Worm (Caenorhabditis elegans) whole organism, L1 larva: Measurements from ENCODE around the gene K11H3.5.

ENCODE experiments used
- C16A3.4 ChIP-seq: fragments of 150-350 bp; optimal IDR thresholded peaks from 2 replicates; lab custom pipeline; 2014; ENCODE audit warnings: missing biosample characterization, missing genetic modification characterization
- C34B4.2 ChIP-seq: sonication (generic microtip); optimal IDR thresholded peaks from 2 replicates; lab custom pipeline; 2017; ENCODE audit warnings: mild to moderate bottlenecking, missing genetic modification characterization, missing compliant biosample characterization
- F16B12.6 ChIP-seq: fragments of 150-350 bp; optimal IDR thresholded peaks from 2 replicates; lab custom pipeline; 2014; ENCODE audit warnings: missing biosample characterization, missing genetic modification characterization
- aha-1 ChIP-seq: fragments of 150-350 bp; optimal IDR thresholded peaks from 2 replicates; lab custom pipeline; 2014; ENCODE audit warnings: missing biosample characterization, missing genetic modification characterization
- aly-2 ChIP-seq: fragments of 150-350 bp; optimal IDR thresholded peaks from 2 replicates; lab custom pipeline; 2014; ENCODE audit warnings: missing biosample characterization, missing genetic modification characterization
- dpl-1 ChIP-seq, 3 experiments: fragments of 150-350 bp in 2 of 3; sonication (generic microtip) in 1 of 3; optimal IDR thresholded peaks; 2 replicates each; lab custom pipeline; 2014 to 2017; ENCODE audit warnings: missing biosample characterization in 3 of 3, missing genetic modification characterization in 3 of 3, missing genetic modification reagents in 3 of 3
- efl-1 ChIP-seq, 4 experiments: fragments of 150-350 bp; optimal IDR thresholded peaks in 3 of 4; peaks in 1 of 4; 1 replicate in 1 of 4; 2 replicates in 3 of 4; lab custom pipeline; 2014; ENCODE audit warnings: missing biosample characterization in 2 of 4, missing genetic modification characterization in 2 of 4, missing genetic modification reagents in 2 of 4
- efl-3 ChIP-seq: fragments of 200-800 bp; sonication (Bioruptor generic); optimal IDR thresholded peaks from 2 replicates; lab custom pipeline; 2018; ENCODE audit warnings: mild to moderate bottlenecking, missing genetic modification characterization, missing compliant biosample characterization
- egl-13 ChIP-seq: sonication (generic microtip); optimal IDR thresholded peaks from 2 replicates; lab custom pipeline; 2016; ENCODE audit warnings: missing genotype, missing genetic modification reagents, missing genetic modification characterization, missing compliant biosample characterization
- egl-27 ChIP-seq, 2 experiments: fragments of 150-350 bp in 1 of 2; sonication (generic microtip); optimal IDR thresholded peaks; 3 replicates each; lab custom pipeline; 2017 to 2018; ENCODE audit warnings: missing biosample characterization in 2 of 2, missing genetic modification characterization in 2 of 2, missing genetic modification reagents in 2 of 2
- elt-2 ChIP-seq: sonication (generic microtip); optimal IDR thresholded peaks from 2 replicates; lab custom pipeline; 2016; ENCODE audit warnings: missing genetic modification characterization, mild to moderate bottlenecking, inconsistent platforms, missing compliant biosample characterization, missing genetic modification reagents
- fkh-10 ChIP-seq: sonication (generic microtip); optimal IDR thresholded peaks from 2 replicates; lab custom pipeline; 2017; ENCODE audit warnings: missing biosample characterization, missing genetic modification reagents, missing genetic modification characterization
- fkh-4 ChIP-seq: sonication (generic microtip); optimal IDR thresholded peaks from 2 replicates; lab custom pipeline; 2016; ENCODE audit warnings: missing compliant biosample characterization, missing genetic modification characterization, borderline replicate concordance
- fkh-8 ChIP-seq: sonication (generic microtip); optimal IDR thresholded peaks from 2 replicates; lab custom pipeline; 2016; ENCODE audit warnings: mild to moderate bottlenecking, missing genetic modification characterization, missing compliant biosample characterization
- grh-1 ChIP-seq: fragments of 200-800 bp; sonication (Bioruptor generic); IDR thresholded peaks from 2 replicates; pipeline ENCODE4 v1.3.6; 2022; ENCODE audit warnings: missing genetic modification reagents, missing genetic modification characterization, missing compliant biosample characterization
- hpl-2 ChIP-seq: fragments of 150-350 bp; optimal IDR thresholded peaks from 2 replicates; lab custom pipeline; 2014; ENCODE audit warnings: missing biosample characterization, missing genetic modification reagents, missing genetic modification characterization
- irx-1 ChIP-seq: sonication (generic microtip); optimal IDR thresholded peaks from 2 replicates; lab custom pipeline; 2016; ENCODE audit warnings: missing genetic modification characterization, missing compliant biosample characterization
- isw-1 ChIP-seq: fragments of 200-800 bp; sonication (Bioruptor generic); IDR thresholded peaks from 2 replicates; pipeline ENCODE4 v1.3.6; 2022; ENCODE audit warnings: missing genetic modification characterization, missing compliant biosample characterization
- lin-13 ChIP-seq: fragments of 150-350 bp; optimal IDR thresholded peaks from 2 replicates; lab custom pipeline; 2014; ENCODE audit warnings: missing biosample characterization, missing genetic modification reagents, missing genetic modification characterization
- lin-14 ChIP-seq: fragments of 200-800 bp; sonication (Bioruptor generic); optimal IDR thresholded peaks from 2 replicates; lab custom pipeline; 2018; ENCODE audit warnings: mild to moderate bottlenecking, missing genetic modification characterization, moderate library complexity, missing compliant biosample characterization
- lin-15B ChIP-seq: fragments of 150-350 bp; sonication (generic microtip); optimal IDR thresholded peaks from 3 replicates; lab custom pipeline; 2014; ENCODE audit warnings: missing biosample characterization, missing genetic modification characterization
- lin-35 ChIP-seq, 2 experiments: fragments of 150-350 bp; optimal IDR thresholded peaks; 2 replicates each; lab custom pipeline; 2014; ENCODE audit warnings: missing biosample characterization in 2 of 2, missing genetic modification characterization in 2 of 2, missing genetic modification reagents in 2 of 2
- lsy-2 ChIP-seq, 2 experiments: fragments of 150-350 bp; optimal IDR thresholded peaks; 2 replicates each; lab custom pipeline; 2014; ENCODE audit warnings: missing biosample characterization in 2 of 2, missing genetic modification characterization in 2 of 2
- mdl-1 ChIP-seq, 2 experiments: fragments of 150-350 bp; optimal IDR thresholded peaks; 2 replicates each; lab custom pipeline; 2014 to 2017; ENCODE audit warnings: missing biosample characterization in 2 of 2, missing genetic modification characterization in 2 of 2, inconsistent platforms in 1 of 2
- mef-2 ChIP-seq: fragments of 150-350 bp; optimal IDR thresholded peaks from 2 replicates; lab custom pipeline; 2014; ENCODE audit warnings: missing biosample characterization, missing genetic modification characterization
- nhr-12 ChIP-seq: sonication (generic microtip); optimal IDR thresholded peaks from 2 replicates; lab custom pipeline; 2017; ENCODE audit warnings: missing biosample characterization, missing genetic modification characterization
- nhr-19 ChIP-seq: fragments of 200-800 bp; sonication (Bioruptor generic); conservative IDR thresholded peaks from 2 replicates; pipeline ENCODE4 v1.3.6; 2022; ENCODE audit warnings: missing genetic modification characterization, missing compliant biosample characterization
- nhr-47 ChIP-seq: sonication (generic microtip); optimal IDR thresholded peaks from 2 replicates; lab custom pipeline; 2016; ENCODE audit warnings: mild to moderate bottlenecking, missing genetic modification characterization, moderate library complexity, missing compliant biosample characterization
- nhr-71 ChIP-seq: sonication (generic microtip); optimal IDR thresholded peaks from 2 replicates; lab custom pipeline; 2016; ENCODE audit warnings: mild to moderate bottlenecking, missing genetic modification characterization, moderate library complexity, missing compliant biosample characterization
- nhr-76 ChIP-seq: sonication (generic microtip); optimal IDR thresholded peaks from 2 replicates; lab custom pipeline; 2017; ENCODE audit warnings: missing biosample characterization, missing genetic modification characterization
- nhr-77 ChIP-seq: fragments of 150-350 bp; optimal IDR thresholded peaks from 2 replicates; lab custom pipeline; 2014; ENCODE audit warnings: missing biosample characterization, missing genetic modification characterization
- nhr-84 ChIP-seq: sonication (generic microtip); optimal IDR thresholded peaks from 2 replicates; lab custom pipeline; 2017; ENCODE audit warnings: missing biosample characterization, missing genetic modification characterization
- nhr-90 ChIP-seq: sonication (generic microtip); optimal IDR thresholded peaks from 2 replicates; lab custom pipeline; 2016; ENCODE audit warnings: mild to moderate bottlenecking, missing genetic modification characterization, missing compliant biosample characterization; ENCODE audit not compliant: poor library complexity
- pag-3 ChIP-seq: sonication (generic microtip); optimal IDR thresholded peaks from 2 replicates; lab custom pipeline; 2017; ENCODE audit warnings: missing genetic modification characterization, mild to moderate bottlenecking, missing compliant biosample characterization, antibody characterized with exemption, borderline replicate concordance; ENCODE audit not compliant: insufficient read depth
- rnt-1 ChIP-seq: sonication (generic microtip); optimal IDR thresholded peaks from 2 replicates; lab custom pipeline; 2016; ENCODE audit warnings: mild to moderate bottlenecking, missing genetic modification characterization, moderate library complexity, missing compliant biosample characterization
- skn-1 ChIP-seq: fragments of 150-350 bp; optimal IDR thresholded peaks from 2 replicates; lab custom pipeline; 2014; ENCODE audit warnings: missing biosample characterization, missing genetic modification characterization
- swsn-7 ChIP-seq: sonication (generic microtip); optimal IDR thresholded peaks from 2 replicates; lab custom pipeline; 2016; ENCODE audit warnings: missing genetic modification characterization, missing compliant biosample characterization
- unc-130 ChIP-seq: fragments of 150-350 bp; optimal IDR thresholded peaks from 2 replicates; lab custom pipeline; 2017; ENCODE audit warnings: missing biosample characterization, missing genetic modification characterization, inconsistent platforms
- unc-30 ChIP-seq: sonication (generic microtip); optimal IDR thresholded peaks from 2 replicates; lab custom pipeline; 2017; ENCODE audit warnings: missing biosample characterization, missing genetic modification characterization
- unc-62 ChIP-seq: fragments of 150-350 bp; optimal IDR thresholded peaks from 2 replicates; lab custom pipeline; 2014; ENCODE audit warnings: missing biosample characterization, missing genetic modification reagents, missing genetic modification characterization
- unc-98 ChIP-seq: fragments of 200-800 bp; sonication (Bioruptor generic); IDR thresholded peaks from 2 replicates; pipeline ENCODE4 v1.3.6; 2022; ENCODE audit warnings: missing genetic modification characterization, missing compliant biosample characterization
- vab-15 ChIP-seq: sonication (generic microtip); optimal IDR thresholded peaks from 2 replicates; lab custom pipeline; 2017; ENCODE audit warnings: missing genotype, mild to moderate bottlenecking, missing genetic modification characterization, missing compliant biosample characterization
- zag-1 ChIP-seq: fragments of 150-350 bp; optimal IDR thresholded peaks from 2 replicates; lab custom pipeline; 2014; ENCODE audit warnings: missing biosample characterization, missing genetic modification characterization
- zip-4 ChIP-seq: fragments of 200-800 bp; sonication (Bioruptor generic); optimal IDR thresholded peaks from 2 replicates; lab custom pipeline; 2018; ENCODE audit warnings: mild to moderate bottlenecking, missing genetic modification characterization, moderate library complexity, missing compliant biosample characterization
- ztf-11 ChIP-seq, 2 experiments: sonication (generic microtip); optimal IDR thresholded peaks; 2 replicates each; lab custom pipeline; 2016 to 2017; ENCODE audit warnings: missing genetic modification characterization in 2 of 2, missing biosample characterization in 1 of 2, missing compliant biosample characterization in 1 of 2

K11H3.5 gene

DNA sequence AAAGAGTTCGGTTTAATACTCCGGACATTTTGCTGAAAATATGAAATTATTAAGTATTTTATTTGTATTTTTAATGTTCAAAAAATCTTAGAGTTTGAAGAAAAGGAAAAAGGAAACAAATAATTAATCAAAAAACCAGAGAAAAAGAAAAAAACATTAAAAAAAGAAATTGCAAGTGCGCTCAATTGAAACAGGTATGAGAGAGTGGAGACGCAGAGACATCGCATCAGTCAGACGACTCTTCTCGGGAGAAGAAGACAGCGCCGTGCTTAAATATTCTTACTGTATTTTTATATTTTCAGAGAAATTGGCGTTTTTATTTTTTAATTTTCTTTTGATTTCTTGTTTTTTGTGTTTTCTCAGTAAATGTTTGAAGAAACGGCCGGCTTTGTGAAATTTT, 4.5 kb downstream of the K11H3.5 start, which contains the start of gene mrpl-36 (continued):
- TF ChIP-seq mdl-1 (tag; optimal IDR thresholded peaks at IDR 0.05; lab: Kevin White, UChicago) (peak in 1 of 2 experiments; percentile 5), C16A3.4 (peak; percentile 30), unc-98 (no peak), F16B12.6 (tag; lab: Kevin White, UChicago) (peak; percentile 33), isw-1 (no peak), nhr-12 (no peak), unc-62 (GFP tag; lab: Kevin White, UChicago) (no peak), hpl-2 (no peak)

DNA sequence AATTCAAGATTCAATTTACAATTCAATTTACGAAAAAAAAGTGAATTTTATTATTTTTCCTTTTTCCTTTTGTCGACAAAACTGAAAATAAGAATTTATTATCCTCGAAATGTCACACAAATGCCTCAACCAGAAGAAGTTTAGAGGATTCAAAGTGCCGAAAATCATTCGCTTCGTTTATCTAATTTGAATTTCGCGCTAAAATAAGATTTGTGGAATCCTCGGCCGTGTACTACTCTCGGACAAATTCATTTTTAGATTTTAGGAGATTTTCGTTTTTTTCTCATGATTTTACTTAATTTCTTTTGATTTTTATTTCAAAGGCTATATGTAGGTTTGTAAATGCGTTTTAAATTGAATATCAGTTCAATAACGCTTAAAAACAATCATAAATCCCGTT, 5.0 kb downstream of the K11H3.5 start:
- TF ChIP-seq egl-13 (tag; lab: Kevin White, UChicago): no peak
- TF ChIP-seq aha-1 (tag; lab: Kevin White, UChicago): no peak
- TF ChIP-seq nhr-71 (tag; lab: Kevin White, UChicago): no peak
- no peak for TF ChIP-seq unc-130
- no peak for TF ChIP-seq egl-27 (tag; optimal IDR thresholded peaks at IDR 0.05; lab: Kevin White, UChicago)
- no peak for TF ChIP-seq C34B4.2
- TF ChIP-seq nhr-76 (tag; lab: Kevin White, UChicago): no peak
- TF ChIP-seq vab-15: no peak
- no peak for TF ChIP-seq fkh-4 (tag; lab: Kevin White, UChicago)
- no peak for TF ChIP-seq unc-98
- TF ChIP-seq rnt-1 (tag; lab: Kevin White, UChicago): peak; percentile 13
- no peak for TF ChIP-seq zag-1
- TF ChIP-seq skn-1: no peak
- TF ChIP-seq nhr-12: no peak
- no peak for TF ChIP-seq nhr-77 (tag; lab: Kevin White, UChicago)
- no peak for TF ChIP-seq F16B12.6 (tag; lab: Kevin White, UChicago)
- TF ChIP-seq lsy-2 (tag; optimal IDR thresholded peaks at IDR 0.05; lab: Kevin White, UChicago): no peak
- no peak for TF ChIP-seq ztf-11 (tag; optimal IDR thresholded peaks at IDR 0.05; lab: Kevin White, UChicago)
- no peak for TF ChIP-seq zip-4 (GFP tag; lab: Kevin White, UChicago)
- TF ChIP-seq swsn-7: no peak
- TF ChIP-seq fkh-8 (tag; lab: Kevin White, UChicago): no peak
- TF ChIP-seq lin-14: no peak
- no peak for TF ChIP-seq fkh-10 (GFP tag; lab: Kevin White, UChicago)
- no peak for TF ChIP-seq hpl-2
- no peak for TF ChIP-seq lin-15B (tag; lab: Kevin White, UChicago)
- TF ChIP-seq lin-35 (GFP tag; optimal IDR thresholded peaks at IDR 0.05; lab: Kevin White, UChicago): peak in 1 of 2 experiments; percentile 26
- no peak for TF ChIP-seq nhr-47
- TF ChIP-seq nhr-90 (tag; lab: Kevin White, UChicago): no peak
- TF ChIP-seq elt-2: no peak
- TF ChIP-seq unc-62 (GFP tag; lab: Kevin White, UChicago): no peak
- peak; percentile 49 to 69 (median 56) for TF ChIP-seq dpl-1 (GFP tag; optimal IDR thresholded peaks at IDR 0.05; lab: Kevin White, UChicago)
- TF ChIP-seq unc-30: no peak
- TF ChIP-seq irx-1 (tag; lab: Kevin White, UChicago): no peak
- no peak for TF ChIP-seq aly-2 (tag; lab: Kevin White, UChicago)
- 0 out of 2 replicates have a peak, but pooled peaks have one; percentile 10 for TF ChIP-seq grh-1
- peak; percentile 72 to 89 for TF ChIP-seq efl-1 (optimal IDR thresholded peaks at IDR 0.05; lab: Kevin White, UChicago)
- TF ChIP-seq efl-1 (GFP tag; optimal IDR thresholded peaks at IDR 0.05 in 1 of 2; lab: Kevin White, UChicago): peak; percentile 64 to 95
- TF ChIP-seq nhr-84: no peak
- TF ChIP-seq nhr-19 (GFP tag; lab: Robert Waterston, UW): no peak
- no peak for TF ChIP-seq mef-2 (tag; lab: Kevin White, UChicago)
- TF ChIP-seq isw-1: no peak
- no peak for TF ChIP-seq mdl-1 (tag; optimal IDR thresholded peaks at IDR 0.05; lab: Kevin White, UChicago)
- no peak for TF ChIP-seq efl-3 (GFP tag; lab: Kevin White, UChicago)
- TF ChIP-seq pag-3 (tag; lab: Kevin White, UChicago): no peak
- TF ChIP-seq lin-13 (GFP tag; lab: Kevin White, UChicago): no peak
